Fruit fly (Drosophila melanogaster) Kc167 (cell line): ENCODE measurements around the gene CG5828.

Source experiments
- Sin3A ChIP-seq: fragments of >200 bp; optimal IDR thresholded peaks from 2 replicates; lab custom pipeline; 2018; ENCODE audit warnings: missing external identifiers
- h ChIP-seq: fragments of >200 bp; optimal IDR thresholded peaks from 3 replicates; lab custom pipeline; 2018; ENCODE audit warnings: missing external identifiers
- insv ChIP-seq: fragments of >200 bp; optimal IDR thresholded peaks from 3 replicates; lab custom pipeline; 2018; ENCODE audit warnings: missing external identifiers

- no peak for TF ChIP-seq h (lab: Kevin White, UChicago)
- TF ChIP-seq Sin3A (lab: Kevin White, UChicago), result no peak
- TF ChIP-seq insv (lab: Kevin White, UChicago), result no peak
Observed at dm6 chr2L:5099790-5100360, 6.1 kb downstream of the CG5828 start, which contains the start of gene ND-13A.
